Fruit fly (Drosophila melanogaster) whole organism: ENCODE data around the gene TfIIA-S-2.

Experiments used
- CG8478 ChIP-seq: fragments of >200 bp; optimal IDR thresholded peaks from 2 replicates; lab custom pipeline; 2018; ENCODE audit warnings: inconsistent platforms
- Dll ChIP-seq: fragments of >200 bp; optimal IDR thresholded peaks from 2 replicates; lab custom pipeline; 2017
- EcR ChIP-seq, 2 experiments: fragments of >200 bp; optimal IDR thresholded peaks; 2 replicates each; lab custom pipeline; 2017; ENCODE audit warnings: missing biosample characterization in 2 of 2, missing genetic modification characterization in 2 of 2, missing genetic modification reagents in 2 of 2
- pan ChIP-seq: fragments of >200 bp; optimal IDR thresholded peaks from 2 replicates; lab custom pipeline; 2017
- psq ChIP-seq: fragments of >200 bp; optimal IDR thresholded peaks from 2 replicates; lab custom pipeline; 2017
- usp ChIP-seq: fragments of >200 bp; optimal IDR thresholded peaks from 2 replicates; lab custom pipeline; 2017; ENCODE audit warnings: missing biosample characterization, missing genetic modification characterization, mixed read lengths

Gene TfIIA-S-2

DNA sequence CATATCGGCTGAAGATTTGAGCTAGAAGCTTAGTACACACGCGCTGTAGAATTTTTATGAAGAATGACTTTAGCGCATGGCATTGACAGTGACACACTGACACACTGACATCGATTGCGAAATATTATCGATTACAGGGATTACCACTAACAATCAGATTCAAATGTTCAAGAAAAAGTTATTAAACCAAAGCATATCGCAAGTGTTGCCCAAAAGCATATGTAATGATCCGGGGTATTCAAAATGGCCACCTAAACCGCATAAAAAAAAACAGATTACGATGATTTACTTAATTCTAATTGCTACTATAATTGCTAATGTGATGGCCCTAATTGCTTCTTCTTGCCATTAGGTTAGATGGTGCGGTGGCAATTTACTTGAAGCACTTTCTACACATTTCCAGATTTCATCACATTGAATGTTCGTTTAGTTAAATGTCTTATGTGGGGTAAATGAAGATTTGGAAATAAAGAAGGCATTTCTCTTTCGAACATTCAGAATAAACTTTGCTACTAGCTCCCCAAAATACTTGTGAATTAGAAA lies at the start of gene TfIIA-S-2, which contains the start of gene CG14631:
Gene TfIIA-S-2, minus strand, starts transcription at position 101 of the 543 bp plus-strand sequence.
Gene CG14631, plus strand, starts transcription at position 493 of the 543 bp plus-strand sequence.
- TF ChIP-seq usp = no peak

- no peak for TF ChIP-seq usp
- TF ChIP-seq CG8478 = no peak
- TF ChIP-seq EcR (GFP tag; optimal IDR thresholded peaks at IDR 0.05; lab: Kevin White, UChicago) = no peak
- no peak for TF ChIP-seq psq
- no peak for TF ChIP-seq pan
- TF ChIP-seq Dll (lab: Kevin White, UChicago) = no peak
Measured at dm6 chrX:1056338-1056737, 44.9 kb upstream of the TfIIA-S-2 start.

dm6 chrX:1052684-1053389 lies 41.4 kb upstream of the TfIIA-S-2 start:
- no peak for TF ChIP-seq EcR (GFP tag; optimal IDR thresholded peaks at IDR 0.05; lab: Kevin White, UChicago)
- TF ChIP-seq pan = no peak
- no peak for TF ChIP-seq usp
- no peak for TF ChIP-seq psq
- no peak for TF ChIP-seq Dll (lab: Kevin White, UChicago)
- no peak for TF ChIP-seq CG8478

DNA sequence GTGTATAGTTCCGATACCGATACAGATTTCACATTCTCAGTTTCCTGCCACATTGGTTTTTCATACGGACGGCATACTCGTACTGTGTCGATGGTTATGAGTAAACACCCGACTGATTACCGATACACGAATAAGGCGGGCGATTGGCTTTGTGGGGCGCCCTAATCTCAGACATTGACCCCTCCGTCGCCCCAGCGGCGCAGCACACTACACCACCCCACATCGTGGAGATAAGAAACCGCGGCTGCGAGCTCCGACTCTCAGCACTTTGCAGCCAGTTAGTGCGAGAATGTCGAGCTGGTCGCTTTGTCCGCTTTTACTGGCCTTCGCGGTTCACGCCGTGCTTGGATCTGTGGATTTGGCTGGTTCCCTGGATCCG lies 39.8 kb upstream of the TfIIA-S-2 start, which contains the start of gene CG14629:
Gene CG14629, plus strand, starts transcription at position 275 of the 379 bp plus-strand sequence.
- TF ChIP-seq Dll (lab: Kevin White, UChicago) (no peak), CG8478 (no peak), psq (no peak), usp (no peak)

DNA sequence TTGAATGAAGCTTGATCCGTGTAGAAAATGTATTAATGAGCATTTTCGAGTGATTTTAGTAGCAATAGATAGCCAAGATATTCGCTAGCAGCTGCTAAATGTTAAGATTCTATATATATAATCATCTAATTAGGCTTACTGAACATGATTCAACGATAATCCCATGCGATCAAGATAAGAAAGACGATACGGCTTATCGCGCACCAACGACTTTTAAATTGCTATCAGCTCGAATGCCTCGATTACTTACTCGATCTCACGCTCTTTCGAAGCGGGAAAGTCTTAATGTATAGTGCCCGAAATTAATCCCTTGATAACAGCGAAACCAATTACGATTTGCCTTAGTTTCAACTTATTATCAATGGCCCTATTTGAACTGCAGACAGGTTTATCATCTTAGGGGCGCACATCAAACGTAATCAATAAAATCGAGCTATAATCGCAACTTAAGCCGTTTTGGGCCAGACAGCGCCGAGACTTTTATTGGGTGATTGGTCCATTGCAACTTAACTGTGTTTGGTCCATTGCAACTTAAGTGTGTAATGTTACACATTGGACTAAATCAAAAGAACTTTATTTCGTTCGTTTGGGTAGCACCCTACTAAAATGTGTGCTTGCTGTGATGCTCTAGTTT lies 39.3 kb upstream of the TfIIA-S-2 start:
- TF ChIP-seq Dll (lab: Kevin White, UChicago) (no peak), pan (no peak), psq (no peak), CG8478 (no peak), EcR (GFP tag; optimal IDR thresholded peaks at IDR 0.05; lab: Kevin White, UChicago) (no peak), usp (no peak)

DNA sequence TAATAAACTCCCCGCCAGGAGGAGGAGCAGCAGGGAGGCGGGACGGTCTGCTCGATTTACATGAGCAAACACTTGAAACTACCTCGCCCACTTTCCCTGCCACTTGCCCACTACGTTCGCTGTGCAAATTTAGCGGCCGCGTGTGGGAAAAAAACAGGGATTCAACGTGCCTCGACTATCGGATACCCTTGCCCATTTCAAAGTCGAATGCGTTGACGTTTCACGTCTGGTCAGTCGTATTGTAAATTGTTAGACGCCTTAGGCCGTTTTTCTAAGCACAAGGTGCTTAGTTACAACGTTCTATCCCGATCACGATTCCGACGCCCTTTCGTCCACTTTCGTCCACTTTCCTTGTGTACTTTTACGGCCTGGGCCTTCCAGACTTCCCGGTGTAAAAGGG lies 36.3 kb upstream of the TfIIA-S-2 start:
- TF ChIP-seq CG8478 (no peak), EcR (GFP tag; optimal IDR thresholded peaks at IDR 0.05; lab: Kevin White, UChicago) (no peak), usp (no peak), pan (no peak), psq (no peak), Dll (lab: Kevin White, UChicago) (no peak)

dm6 chrX:1045924-1046323 lies 34.5 kb upstream of the TfIIA-S-2 start, which contains the start of gene CG42259:
TSS of gene CG42259 (plus strand) at chrX:1046224.
- TF ChIP-seq EcR (GFP tag; optimal IDR thresholded peaks at IDR 0.05; lab: Kevin White, UChicago) = no peak
- TF ChIP-seq pan = no peak
- no peak for TF ChIP-seq Dll (lab: Kevin White, UChicago)
- TF ChIP-seq psq = no peak
- no peak for TF ChIP-seq usp
- no peak for TF ChIP-seq CG8478

- no peak for TF ChIP-seq usp
- no peak for TF ChIP-seq CG8478
- TF ChIP-seq Dll (lab: Kevin White, UChicago) = no peak
- no peak for TF ChIP-seq pan
- no peak for TF ChIP-seq psq
Measured at dm6 chrX:1041407-1042038, 30.1 kb upstream of the TfIIA-S-2 start.

DNA sequence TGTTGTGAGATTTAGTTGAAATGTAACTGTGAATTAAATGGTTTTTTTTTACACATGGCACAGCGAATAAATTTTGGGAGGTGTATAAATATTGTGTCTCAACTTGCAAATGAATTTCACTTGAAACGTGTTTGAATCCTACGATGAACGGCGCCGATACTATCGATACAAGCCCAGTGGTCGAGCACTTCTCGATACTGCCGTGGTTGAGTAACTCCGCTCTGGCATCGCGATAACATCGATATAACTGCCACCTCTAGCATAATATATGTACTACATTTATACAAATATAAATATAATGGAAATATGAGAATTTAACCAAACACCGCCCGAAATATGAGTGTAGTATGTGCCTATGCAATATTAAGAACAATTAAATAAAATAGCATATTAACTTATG lies 21.6 kb upstream of the TfIIA-S-2 start:
- TF ChIP-seq EcR (GFP tag; optimal IDR thresholded peaks at IDR 0.05; lab: Kevin White, UChicago) (no peak), psq (no peak), Dll (lab: Kevin White, UChicago) (no peak), pan (no peak), CG8478 (no peak), usp (no peak)

DNA sequence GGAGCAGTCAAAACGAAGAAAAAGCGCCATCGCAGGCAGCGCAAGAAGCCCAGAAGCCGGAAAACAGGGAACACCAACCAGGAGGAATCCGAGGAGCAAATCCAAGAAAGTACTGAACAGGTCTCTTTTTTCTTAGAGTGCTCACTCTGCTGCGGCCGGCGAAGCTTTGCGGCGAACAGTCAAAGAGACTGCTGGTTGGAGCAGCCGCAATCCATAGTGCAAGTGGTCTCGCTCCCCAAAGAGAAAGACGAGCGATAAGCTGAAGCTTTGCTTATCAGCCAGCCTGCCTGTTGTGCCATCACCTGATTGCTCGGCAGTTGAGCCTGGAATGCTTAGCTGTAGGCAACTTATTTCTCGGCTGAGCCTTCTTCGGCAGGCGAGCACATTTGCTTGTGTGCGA lies 19.8 kb upstream of the TfIIA-S-2 start, which contains the start of gene CG14630:
Gene CG14630, plus strand, starts transcription at position 301 of the 400 bp plus-strand sequence.
- TF ChIP-seq psq (no peak), pan (no peak), Dll (lab: Kevin White, UChicago) (no peak), usp (no peak), CG8478 (no peak), EcR (GFP tag; optimal IDR thresholded peaks at IDR 0.05; lab: Kevin White, UChicago) (no peak)

DNA sequence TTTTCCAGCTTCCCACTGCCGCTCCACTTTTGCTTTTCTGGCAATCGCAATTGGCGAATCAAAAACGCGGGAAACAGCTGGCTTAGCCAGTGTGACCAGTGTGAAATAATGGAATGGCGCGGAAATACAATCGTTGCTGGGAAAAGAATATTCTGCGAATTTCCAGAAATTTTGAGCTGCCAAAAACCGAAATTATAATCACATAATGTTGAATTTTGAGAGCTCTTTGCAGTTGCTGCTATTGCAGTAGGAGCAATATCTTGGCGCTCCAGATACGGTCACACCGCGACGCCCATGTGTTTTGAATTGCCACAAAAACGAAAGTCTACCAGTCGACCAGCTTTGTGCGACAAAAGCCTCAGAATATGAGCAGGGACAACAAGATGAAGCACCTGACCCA lies 19.0 kb upstream of the TfIIA-S-2 start, which contains the start of the genes Cdc45 and Rpp21:
Gene Cdc45, minus strand, starts transcription at position 79 of the 400 bp plus-strand sequence.
Gene Rpp21, plus strand, starts transcription at position 281 of the 400 bp plus-strand sequence.
- no peak for TF ChIP-seq usp
- no peak for TF ChIP-seq psq
- TF ChIP-seq pan = no peak
- TF ChIP-seq CG8478 = no peak
- TF ChIP-seq Dll (lab: Kevin White, UChicago) = no peak
- no peak for TF ChIP-seq EcR (GFP tag; optimal IDR thresholded peaks at IDR 0.05; lab: Kevin White, UChicago)

DNA sequence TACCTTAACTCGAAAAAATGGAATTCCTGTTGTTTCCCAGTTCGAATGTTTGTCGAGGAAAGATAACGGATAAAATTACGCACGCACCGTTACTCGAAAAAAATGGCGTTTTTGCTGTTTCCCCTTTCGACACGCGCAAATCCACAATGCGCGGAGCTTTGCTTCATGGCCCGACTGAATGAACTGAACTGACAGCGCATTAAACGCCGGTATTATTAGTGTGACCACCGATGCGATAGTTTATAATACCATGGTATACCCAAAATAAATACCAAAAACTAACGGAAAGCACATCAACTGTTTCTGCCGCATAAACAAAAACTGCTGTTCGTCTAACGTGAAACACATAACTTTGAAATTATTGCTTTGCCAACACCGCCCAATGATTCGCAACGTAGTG lies 15.1 kb upstream of the TfIIA-S-2 start, which contains the start of the genes CG32814, CG11638 and CG3021:
Gene CG32814, minus strand, starts transcription at position 190 of the 400 bp plus-strand sequence.
Gene CG11638, minus strand, starts transcription at position 193 of the 400 bp plus-strand sequence.
Gene CG3021, plus strand, starts transcription at position 281 of the 400 bp plus-strand sequence.
- TF ChIP-seq pan (no peak), usp (no peak), Dll (lab: Kevin White, UChicago) (no peak), psq (no peak), CG8478 (no peak), EcR (GFP tag; optimal IDR thresholded peaks at IDR 0.05; lab: Kevin White, UChicago) (no peak)
